Fruit fly (Drosophila melanogaster): Measurements from ENCODE around the gene CG31373.

Gene CG31373

DNA sequence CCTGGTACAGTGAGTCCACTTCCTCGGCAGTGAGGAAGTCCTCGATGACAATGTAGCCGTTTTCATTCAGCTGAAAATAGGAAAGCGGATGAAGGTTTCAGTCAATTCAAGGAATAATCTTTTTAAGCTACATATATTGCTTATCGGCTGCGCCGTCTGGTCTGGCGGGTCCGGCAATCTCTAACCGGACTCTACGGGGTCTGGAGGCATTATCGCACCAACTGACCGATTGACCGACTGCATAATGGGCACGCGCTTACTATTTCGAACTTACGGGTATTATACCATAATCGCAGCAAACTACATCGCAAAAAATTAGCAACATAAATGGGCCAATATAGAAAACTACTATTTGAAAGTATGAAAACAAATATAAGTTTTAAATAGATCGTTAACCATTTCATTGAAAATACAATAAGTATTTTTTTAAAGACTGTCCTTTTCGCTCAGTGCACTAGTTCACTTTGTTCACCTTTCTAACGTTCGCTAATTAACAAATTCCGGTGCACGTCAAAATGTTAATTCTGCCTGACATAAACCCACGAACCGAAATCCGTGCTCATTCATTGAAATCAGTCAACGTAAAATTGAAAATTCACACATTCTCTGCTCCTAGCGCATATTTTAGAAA lies 30.1 kb downstream of the CG31373 start (continued):
- TF ChIP-seq chn (GFP tag; optimal IDR thresholded peaks at IDR 0.05) (no peak), lola (GFP tag; optimal IDR thresholded peaks at IDR 0.05) (no peak), wor (GFP tag; IDR thresholded peaks at IDR 0.05) (no peak), gem (tag; optimal IDR thresholded peaks at IDR 0.05) (peak; percentile 51), tap (tag; optimal IDR thresholded peaks at IDR 0.05) (no peak), CG11504 (tag; optimal IDR thresholded peaks at IDR 0.05) (no peak), row (GFP tag; IDR thresholded peaks at IDR 0.05) (peak; percentile 56), bowl (GFP tag; IDR thresholded peaks at IDR 0.05) (no peak), CG1529 (GFP tag; optimal IDR thresholded peaks at IDR 0.05) (no peak), hth (optimal IDR thresholded peaks at IDR 0.05) (no peak), esg (GFP tag; conservative IDR thresholded peaks at IDR 0.05) (0 out of 2 replicates have a peak, but pooled peaks have one; percentile 7), CG8478 (optimal IDR thresholded peaks at IDR 0.05) (no peak), Dip2 (GFP tag; IDR thresholded peaks at IDR 0.05) (no peak), slbo (GFP tag; IDR thresholded peaks at IDR 0.05) (peak; percentile 44), CG2875 (GFP tag; optimal IDR thresholded peaks at IDR 0.05) (no peak), usp (GFP tag; optimal IDR thresholded peaks at IDR 0.05) (no peak), Antp (GFP tag; optimal IDR thresholded peaks at IDR 0.05) (no peak), dan (GFP tag; IDR thresholded peaks at IDR 0.05) (no peak), fd64A (GFP tag; optimal IDR thresholded peaks at IDR 0.05) (no peak), her (GFP tag; optimal IDR thresholded peaks at IDR 0.05) (no peak), exex (tag; optimal IDR thresholded peaks at IDR 0.05) (no peak), CG12659 (GFP tag; optimal IDR thresholded peaks at IDR 0.05) (no peak), cwo (GFP tag; optimal IDR thresholded peaks at IDR 0.05) (no peak), p53 (GFP tag; optimal IDR thresholded peaks at IDR 0.05) (no peak), abd-A (tag; optimal IDR thresholded peaks at IDR 0.05) (no peak), sisA (GFP tag; IDR thresholded peaks at IDR 0.05) (no peak), CG16813 (GFP tag; IDR thresholded peaks at IDR 0.05; ENCODE audit: partially characterized antibody) (no peak), kah (GFP tag; optimal IDR thresholded peaks at IDR 0.05) (no peak), repo (GFP tag; optimal IDR thresholded peaks at IDR 0.05) (no peak), Med (GFP tag) (peak; percentile 57), Atf6 (GFP tag; IDR thresholded peaks at IDR 0.05) (no peak), sug (tag; optimal IDR thresholded peaks at IDR 0.05) (peak; percentile 13), Lim3 (GFP tag; IDR thresholded peaks at IDR 0.05) (no peak), CG18599 (GFP tag; optimal IDR thresholded peaks at IDR 0.05) (no peak), Sry-δ (GFP tag; optimal IDR thresholded peaks at IDR 0.05) (no peak), HLH4C (GFP tag; IDR thresholded peaks at IDR 0.05; ENCODE audit: partially characterized antibody) (no peak), CG11398 (GFP tag; optimal IDR thresholded peaks at IDR 0.05) (no peak), ATbp (GFP tag; optimal IDR thresholded peaks at IDR 0.05) (peak; percentile 17), zfh2 (GFP tag; optimal IDR thresholded peaks at IDR 0.05) (no peak), CG3847 (GFP tag; IDR thresholded peaks at IDR 0.05) (no peak), CG8924 (tag; optimal IDR thresholded peaks at IDR 0.05) (peak; percentile 21), Hr51 (GFP tag; optimal IDR thresholded peaks at IDR 0.05) (peak in 1 of 2 experiments; percentile 33), Hr78 (GFP tag; optimal IDR thresholded peaks at IDR 0.05) (peak in 1 of 2 experiments; percentile 3), fu2 (GFP tag; optimal IDR thresholded peaks at IDR 0.05) (no peak), CG2199 (GFP tag; IDR thresholded peaks at IDR 0.05) (no peak), pita (GFP tag; optimal IDR thresholded peaks at IDR 0.05) (no peak), klu (GFP tag; IDR thresholded peaks at IDR 0.05) (no peak), Lpt (GFP tag; optimal IDR thresholded peaks at IDR 0.05) (no peak), CG15269 (tag; optimal IDR thresholded peaks at IDR 0.05) (peak; percentile 24), CG11695 (GFP tag; IDR thresholded peaks at IDR 0.05) (no peak), pnt (GFP tag; optimal IDR thresholded peaks at IDR 0.05) (no peak)

Data from whole organism, embryonic.